Fruit fly (Drosophila melanogaster) whole organism, embryonic: ENCODE data around the gene CG11596.
A peak's percentile ranks its signal among the peaks of the same experiment; 100 is the strongest.

Experiments used
- ATbp ChIP-seq: fragments of 200-800 bp; sonication (Bioruptor generic); optimal IDR thresholded peaks from 2 replicates; lab custom pipeline; 2017; ENCODE audit warnings: missing biosample characterization, mild to moderate bottlenecking, missing genetic modification characterization, missing genetic modification reagents
- Antp ChIP-seq: fragments of 200-800 bp; sonication (Bioruptor generic); optimal IDR thresholded peaks from 3 replicates; lab custom pipeline; 2016; ENCODE audit warnings: missing biosample characterization, missing genetic modification characterization
- CG10979 ChIP-seq: fragments of 200-800 bp; sonication (Bioruptor generic); optimal IDR thresholded peaks from 2 replicates; lab custom pipeline; 2018; ENCODE audit warnings: missing biosample characterization, mild to moderate bottlenecking, missing genetic modification characterization, moderate library complexity
- CG11723 ChIP-seq: fragments of 200-800 bp; sonication (Bioruptor generic); optimal IDR thresholded peaks from 2 replicates; lab custom pipeline; 2017; ENCODE audit warnings: missing biosample characterization, mild to moderate bottlenecking, missing genetic modification characterization
- CG13123 ChIP-seq: fragments of 200-800 bp; sonication (Bioruptor generic); optimal IDR thresholded peaks from 2 replicates; lab custom pipeline; 2016; ENCODE audit warnings: missing biosample characterization, missing genetic modification characterization
- CG13296 ChIP-seq: fragments of 200-800 bp; sonication (Bioruptor generic); optimal IDR thresholded peaks from 3 replicates; lab custom pipeline; 2018; ENCODE audit warnings: missing biosample characterization, mild to moderate bottlenecking, missing genetic modification characterization
- CG1603 ChIP-seq: fragments of 200-800 bp; sonication (Bioruptor generic); optimal IDR thresholded peaks from 2 replicates; lab custom pipeline; 2019; ENCODE audit warnings: missing biosample characterization, mild to moderate bottlenecking, missing genetic modification characterization, moderate library complexity
- CG16779 ChIP-seq: fragments of 200-800 bp; sonication (Bioruptor generic); IDR thresholded peaks from 2 replicates; pipeline ENCODE4 v1.3.6; 2022; ENCODE audit warnings: missing biosample characterization, missing genetic modification characterization
- CG16813 ChIP-seq: fragments of 200-800 bp; sonication (Bioruptor generic); IDR thresholded peaks from 3 replicates; pipeline ENCODE4 v1.3.6; 2022; ENCODE audit warnings: missing biosample characterization, missing genetic modification characterization; ENCODE audit not compliant: partially characterized antibody
- CG30431 ChIP-seq: fragments of 200-800 bp; sonication (Bioruptor generic); optimal IDR thresholded peaks from 2 replicates; lab custom pipeline; 2017; ENCODE audit warnings: missing biosample characterization, missing genetic modification characterization
- CG31224 ChIP-seq: fragments of 200-800 bp; sonication (Bioruptor generic); IDR thresholded peaks from 2 replicates; pipeline ENCODE4 v1.3.6; 2022; ENCODE audit warnings: missing biosample characterization, missing genetic modification characterization
- CG32532 ChIP-seq: fragments of 200-800 bp; sonication (Bioruptor generic); IDR thresholded peaks from 2 replicates; pipeline ENCODE4 v1.3.6; 2022; ENCODE audit warnings: missing biosample characterization, missing genetic modification characterization
- CG34224 ChIP-seq: fragments of 200-800 bp; sonication (Bioruptor generic); IDR thresholded peaks from 3 replicates; pipeline ENCODE4 v1.3.6; 2022; ENCODE audit warnings: missing biosample characterization, missing genetic modification characterization; ENCODE audit not compliant: partially characterized antibody
- CG5245 ChIP-seq: fragments of 200-800 bp; sonication (Bioruptor generic); optimal IDR thresholded peaks from 3 replicates; lab custom pipeline; 2016; ENCODE audit warnings: missing biosample characterization, missing genetic modification characterization
- CG7271 ChIP-seq: fragments of 200-800 bp; sonication (Bioruptor generic); optimal IDR thresholded peaks from 2 replicates; lab custom pipeline; 2018; ENCODE audit warnings: missing biosample characterization, mild to moderate bottlenecking, missing genetic modification characterization, moderate library complexity
- CG7963 ChIP-seq: fragments of 200-800 bp; sonication (Bioruptor generic); IDR thresholded peaks from 3 replicates; pipeline ENCODE4 v1.3.6; 2022; ENCODE audit warnings: missing biosample characterization, missing genetic modification characterization; ENCODE audit not compliant: partially characterized antibody
- CG8944 ChIP-seq: fragments of 200-800 bp; sonication (Bioruptor generic); optimal IDR thresholded peaks from 3 replicates; lab custom pipeline; 2016; ENCODE audit warnings: missing biosample characterization, missing genetic modification characterization
- Dip3 ChIP-seq: fragments of 200-800 bp; sonication (Bioruptor generic); optimal IDR thresholded peaks from 3 replicates; lab custom pipeline; 2016; ENCODE audit warnings: missing biosample characterization, missing genetic modification characterization
- H2.0 ChIP-seq: fragments of 200-800 bp; sonication (Bioruptor generic); IDR thresholded peaks from 2 replicates; pipeline ENCODE4 v1.3.6; 2022; ENCODE audit warnings: missing biosample characterization, missing genetic modification characterization
- HLH3B ChIP-seq: fragments of 200-800 bp; sonication (Bioruptor generic); IDR thresholded peaks from 2 replicates; pipeline ENCODE4 v1.3.6; 2022; ENCODE audit warnings: missing biosample characterization, missing genetic modification characterization
- Hr39 ChIP-seq: fragments of >200 bp; optimal IDR thresholded peaks from 2 replicates; lab custom pipeline; 2017
- MBD-R2 ChIP-seq: fragments of 200-800 bp; sonication (Bioruptor generic); IDR thresholded peaks from 2 replicates; pipeline ENCODE4 v1.3.6; 2022; ENCODE audit warnings: missing biosample characterization, missing genetic modification characterization
- Neu2 ChIP-seq: fragments of 200-800 bp; sonication (Bioruptor generic); optimal IDR thresholded peaks from 3 replicates; lab custom pipeline; 2016; ENCODE audit warnings: missing biosample characterization, missing genetic modification characterization, borderline replicate concordance
- Side ChIP-seq: fragments of 200-800 bp; sonication (Bioruptor generic); optimal IDR thresholded peaks from 2 replicates; lab custom pipeline; 2016; ENCODE audit warnings: missing biosample characterization, missing genetic modification characterization
- TFAM ChIP-seq: fragments of 200-800 bp; sonication (Bioruptor generic); optimal IDR thresholded peaks from 2 replicates; lab custom pipeline; 2017; ENCODE audit warnings: missing biosample characterization, missing genetic modification characterization, inconsistent platforms
- Tbp ChIP-seq: fragments of >200 bp; optimal IDR thresholded peaks from 2 replicates; lab custom pipeline; 2018; ENCODE audit warnings: missing biosample characterization, missing genetic modification characterization
- Trl ChIP-seq, 3 experiments: fragments of >200 bp in 2 of 3; fragments of 200-800 bp in 1 of 3; sonication (Bioruptor generic) in 1 of 3; optimal IDR thresholded peaks; 2 replicates in 1 of 3; 3 replicates in 2 of 3; lab custom pipeline; 2016 to 2017; ENCODE audit warnings: missing biosample characterization in 1 of 3, missing genetic modification characterization in 1 of 3
- Xrp1 ChIP-seq: fragments of 200-800 bp; sonication (Bioruptor generic); IDR thresholded peaks from 2 replicates; pipeline ENCODE4 v1.3.6; 2022; ENCODE audit warnings: missing biosample characterization, missing genetic modification characterization
- ara ChIP-seq: fragments of 200-800 bp; sonication (Bioruptor generic); IDR thresholded peaks from 2 replicates; pipeline ENCODE4 v1.3.6; 2022; ENCODE audit warnings: missing biosample characterization, missing genetic modification characterization
- ato ChIP-seq: fragments of 200-800 bp; sonication (Bioruptor generic); IDR thresholded peaks from 2 replicates; pipeline ENCODE4 v1.3.6; 2022; ENCODE audit warnings: missing biosample characterization, missing genetic modification characterization; ENCODE audit not compliant: partially characterized antibody
- bbx ChIP-seq: fragments of 200-800 bp; sonication (Bioruptor generic); IDR thresholded peaks from 2 replicates; pipeline ENCODE4 v1.3.6; 2022; ENCODE audit warnings: missing biosample characterization, missing genetic modification characterization; ENCODE audit not compliant: partially characterized antibody
- chinmo ChIP-seq: fragments of 200-800 bp; sonication (Bioruptor generic); IDR thresholded peaks from 4 replicates; pipeline ENCODE4 v1.3.6; 2022; ENCODE audit warnings: missing biosample characterization, missing genetic modification characterization; ENCODE audit not compliant: partially characterized antibody
- chm ChIP-seq: fragments of 200-800 bp; sonication (Bioruptor generic); IDR thresholded peaks from 2 replicates; pipeline ENCODE4 v1.3.6; 2022; ENCODE audit warnings: missing biosample characterization, missing genetic modification characterization
- corto ChIP-seq: fragments of 200-800 bp; sonication (Bioruptor generic); optimal IDR thresholded peaks from 2 replicates; lab custom pipeline; 2016; ENCODE audit warnings: missing biosample characterization, mild to moderate bottlenecking, missing genetic modification characterization, moderate library complexity
- dati ChIP-seq: fragments of 200-800 bp; sonication (Bioruptor generic); IDR thresholded peaks from 2 replicates; pipeline ENCODE4 v1.3.6; 2022; ENCODE audit warnings: missing biosample characterization, missing genetic modification characterization
- disco-r ChIP-seq: fragments of 200-800 bp; sonication (Bioruptor generic); optimal IDR thresholded peaks from 2 replicates; lab custom pipeline; 2016; ENCODE audit warnings: missing biosample characterization, missing genetic modification characterization
- dpn ChIP-seq, 2 experiments: fragments of 200-800 bp; sonication (Bioruptor generic); optimal IDR thresholded peaks; 3 replicates each; lab custom pipeline; 2016; ENCODE audit warnings: missing biosample characterization in 2 of 2, missing genetic modification characterization in 2 of 2
- eyg ChIP-seq: fragments of 200-800 bp; sonication (Bioruptor generic); optimal IDR thresholded peaks from 3 replicates; lab custom pipeline; 2016; ENCODE audit warnings: missing biosample characterization, missing genetic modification characterization
- gce ChIP-seq: fragments of 200-800 bp; sonication (Bioruptor generic); IDR thresholded peaks from 3 replicates; pipeline ENCODE4 v1.3.6; 2022; ENCODE audit warnings: missing biosample characterization, missing genetic modification characterization
- gt ChIP-seq: fragments of 200-800 bp; sonication (Bioruptor generic); IDR thresholded peaks from 2 replicates; pipeline ENCODE4 v1.3.6; 2022; ENCODE audit warnings: missing biosample characterization, missing genetic modification characterization
- jigr1 ChIP-seq: fragments of 200-800 bp; sonication (Bioruptor generic); IDR thresholded peaks from 3 replicates; pipeline ENCODE4 v1.3.6; 2022; ENCODE audit warnings: missing biosample characterization, missing genetic modification characterization
- pros ChIP-seq: fragments of 200-800 bp; sonication (Bioruptor generic); optimal IDR thresholded peaks from 3 replicates; lab custom pipeline; 2019; ENCODE audit warnings: missing biosample characterization, mild to moderate bottlenecking, missing genetic modification characterization, moderate library complexity
- ranshi ChIP-seq: fragments of 200-800 bp; sonication (Bioruptor generic); IDR thresholded peaks from 2 replicates; pipeline ENCODE4 v1.3.6; 2022; ENCODE audit warnings: missing biosample characterization, missing genetic modification characterization
- so ChIP-seq: fragments of 200-800 bp; sonication (Bioruptor generic); IDR thresholded peaks from 3 replicates; pipeline ENCODE4 v1.3.6; 2022; ENCODE audit warnings: missing biosample characterization, missing genetic modification characterization
- sr ChIP-seq: fragments of 200-800 bp; sonication (Bioruptor generic); IDR thresholded peaks from 3 replicates; pipeline ENCODE4 v1.3.6; 2022; ENCODE audit warnings: missing biosample characterization, missing genetic modification characterization
- tap ChIP-seq: fragments of 200-800 bp; optimal IDR thresholded peaks from 3 replicates; lab custom pipeline; 2019; ENCODE audit warnings: missing biosample characterization, mild to moderate bottlenecking, missing genetic modification characterization, moderate library complexity
- tgo ChIP-seq: fragments of 200-800 bp; sonication (Bioruptor generic); IDR thresholded peaks from 3 replicates; pipeline ENCODE4 v1.3.6; 2022; ENCODE audit warnings: missing biosample characterization, missing genetic modification characterization
- tio ChIP-seq: fragments of 200-800 bp; sonication (Bioruptor generic); optimal IDR thresholded peaks from 2 replicates; lab custom pipeline; 2017; ENCODE audit warnings: missing biosample characterization, missing genetic modification characterization, inconsistent platforms
- z ChIP-seq: fragments of 200-800 bp; sonication (Bioruptor generic); IDR thresholded peaks from 3 replicates; pipeline ENCODE4 v1.3.6; 2022; ENCODE audit warnings: missing biosample characterization, missing genetic modification characterization
- zfh1 ChIP-seq: fragments of 200-800 bp; sonication (Bioruptor generic); IDR thresholded peaks from 3 replicates; pipeline ENCODE4 v1.3.6; 2022; ENCODE audit warnings: missing biosample characterization, missing genetic modification characterization

CG11596 gene

dm6 chrX:1963591-1964216, 36.2 kb downstream of the CG11596 start (continued):
- TF ChIP-seq Xrp1 (GFP tag; lab: Robert Waterston, UW) (peak; percentile 95), CG31224 (GFP tag; lab: Robert Waterston, UW) (peak; percentile 74), chm (GFP tag; lab: Robert Waterston, UW) (peak; percentile 93), CG8944 (GFP tag; lab: Kevin White, UChicago) (peak; percentile 93), pros (GFP tag; lab: Kevin White, UChicago) (peak; percentile 25), Dip3 (GFP tag; lab: Kevin White, UChicago) (peak; percentile 90), CG30431 (GFP tag; lab: Kevin White, UChicago) (peak; percentile 92), ara (peak; percentile 94), tap (peak; percentile 91), gt (GFP tag; lab: Robert Waterston, UW) (peak; percentile 89), Antp (GFP tag; lab: Kevin White, UChicago) (peak; percentile 93), ato (no peak), ranshi (GFP tag; lab: Robert Waterston, UW) (peak; percentile 96), eyg (GFP tag; lab: Kevin White, UChicago) (peak; percentile 78), disco-r (GFP tag; lab: Kevin White, UChicago) (peak; percentile 81), H2.0 (GFP tag; lab: Robert Waterston, UW) (peak; percentile 97), CG16779 (GFP tag; lab: Robert Waterston, UW) (peak; percentile 91), gce (GFP tag; lab: Robert Waterston, UW) (peak; percentile 96), HLH3B (peak; percentile 98), jigr1 (GFP tag; lab: Robert Waterston, UW) (peak; percentile 92), CG11723 (GFP tag; lab: Kevin White, UChicago) (peak; percentile 94), so (GFP tag; lab: Robert Waterston, UW) (peak; percentile 92), ATbp (GFP tag; lab: Kevin White, UChicago) (peak; percentile 97), Side (GFP tag; lab: Kevin White, UChicago) (peak; percentile 92), CG13296 (GFP tag; lab: Kevin White, UChicago) (peak; percentile 93), MBD-R2 (GFP tag; lab: Robert Waterston, UW) (peak; percentile 80), tio (peak; percentile 87), CG32532 (peak; percentile 92), dpn (GFP tag; optimal IDR thresholded peaks at IDR 0.05; lab: Kevin White, UChicago) (peak; percentile 92 to 96), CG13123 (GFP tag; lab: Kevin White, UChicago) (peak; percentile 86), zfh1 (GFP tag; lab: Robert Waterston, UW) (peak; percentile 96), Hr39 (no peak), CG7271 (tag; lab: Kevin White, UChicago) (peak; percentile 48), dati (GFP tag; lab: Robert Waterston, UW) (peak; percentile 90), tgo (GFP tag; lab: Robert Waterston, UW) (peak; percentile 94), CG7963 (GFP tag; lab: Robert Waterston, UW) (no peak), TFAM (GFP tag; lab: Kevin White, UChicago) (peak; percentile 79), Trl (optimal IDR thresholded peaks at IDR 0.05; lab: Kevin White, UChicago) (peak in 1 of 2 experiments; percentile 60), Trl (GFP tag; optimal IDR thresholded peaks at IDR 0.05; lab: Kevin White, UChicago) (peak; percentile 84), CG1603 (tag; lab: Kevin White, UChicago) (peak; percentile 97), CG5245 (GFP tag; lab: Kevin White, UChicago) (peak; percentile 94), sr (GFP tag; lab: Robert Waterston, UW) (peak; percentile 90), CG34224 (GFP tag; lab: Robert Waterston, UW) (no peak), bbx (GFP tag; lab: Robert Waterston, UW) (no peak), CG10979 (peak; percentile 89), z (GFP tag; lab: Robert Waterston, UW) (peak; percentile 48; the same call in 1 of the 3 replicates), CG16813 (no peak), corto (GFP tag; lab: Kevin White, UChicago) (no peak), chinmo (peak; percentile 64; the same call in 1 of the 4 replicates), Tbp (GFP tag; lab: Kevin White, UChicago) (no peak), Neu2 (peak; percentile 37)
